Worm (Caenorhabditis elegans) whole organism, early embryonic: Measurements from ENCODE around the gene mab-3.

ENCODE experiments used
- F13C5.2 ChIP-seq: sonication (generic microtip); optimal IDR thresholded peaks from 2 replicates; lab custom pipeline; 2017; ENCODE audit warnings: mild to moderate bottlenecking, missing genetic modification characterization, inconsistent platforms, missing compliant biosample characterization
- ama-1 ChIP-seq: fragments of 150-350 bp; optimal IDR thresholded peaks from 2 replicates; lab custom pipeline; 2014
- ets-7 ChIP-seq: sonication (generic microtip); optimal IDR thresholded peaks from 2 replicates; lab custom pipeline; 2016; ENCODE audit warnings: missing genotype, missing genetic modification characterization, missing compliant biosample characterization
- flt-1 ChIP-seq: fragments of 200-800 bp; sonication (Bioruptor generic); IDR thresholded peaks from 2 replicates; pipeline ENCODE4 v1.3.6; 2022; ENCODE audit warnings: missing genetic modification characterization, missing compliant biosample characterization
- hnd-1 ChIP-seq: sonication (generic microtip); optimal IDR thresholded peaks from 2 replicates; lab custom pipeline; 2016; ENCODE audit warnings: missing genetic modification characterization, missing compliant biosample characterization
- pes-1 ChIP-seq: fragments of 200-800 bp; sonication (Bioruptor generic); IDR thresholded peaks from 2 replicates; pipeline ENCODE4 v1.3.6; 2022; ENCODE audit warnings: missing genetic modification reagents, missing genetic modification characterization, missing compliant biosample characterization
- tbx-11 ChIP-seq: fragments of 200-800 bp; sonication (Bioruptor generic); IDR thresholded peaks from 2 replicates; pipeline ENCODE4 v1.3.6; 2022; ENCODE audit warnings: missing genetic modification characterization, missing compliant biosample characterization

DNA sequence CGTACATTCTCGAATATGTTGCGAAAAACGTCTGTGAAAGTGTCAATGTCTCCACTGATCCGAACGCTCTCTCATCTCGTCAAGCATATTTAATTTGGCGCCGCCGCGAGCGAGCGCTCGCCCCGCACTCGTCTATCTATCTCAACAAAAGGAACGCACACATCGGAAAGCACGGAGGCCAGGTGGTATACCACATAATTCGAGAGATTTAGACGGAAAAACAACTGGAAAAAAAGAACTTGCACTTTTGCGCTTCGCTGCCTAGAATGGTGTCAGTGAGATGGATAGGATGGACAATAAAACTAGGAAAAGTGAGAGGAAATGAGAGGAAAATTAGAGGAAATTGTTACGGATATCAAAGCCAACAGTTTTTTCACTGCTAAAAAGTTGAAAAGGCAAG lies 2.7 kb upstream of the mab-3 start:
- TF ChIP-seq tbx-11 (GFP tag; lab: Robert Waterston, UW) (no peak), ama-1 (no peak), flt-1 (GFP tag; lab: Robert Waterston, UW) (no peak), hnd-1 (tag; lab: Kevin White, UChicago) (no peak), pes-1 (GFP tag; lab: Robert Waterston, UW) (no peak), ets-7 (no peak), F13C5.2 (tag; lab: Kevin White, UChicago) (no peak)
